Fruit fly (Drosophila melanogaster): ENCODE results near the gene TTLL3A.

Gene TTLL3A

dm6 chr2L:6732566-6732965, 7.4 kb downstream of the TTLL3A start, which contains the start of gene TTLL3B:
TTLL3B (plus strand) TSS chr2L:6732866.
- TF ChIP-seq CG8478 (optimal IDR thresholded peaks at IDR 0.05) (no peak), CTCF (optimal IDR thresholded peaks at IDR 0.05) (no peak)

- TF ChIP-seq CTCF (optimal IDR thresholded peaks at IDR 0.05): peak in 1 of 2 experiments; percentile 16
- TF ChIP-seq CG8478 (optimal IDR thresholded peaks at IDR 0.05): no peak
Observed at dm6 chr2L:6723750-6724503, 16.1 kb downstream of the TTLL3A start, which contains the start of gene Liprin-alpha. Liprin-alpha (plus strand) TSS chr2L:6723903.

- TF ChIP-seq CG8478 (optimal IDR thresholded peaks at IDR 0.05) (no peak), CTCF (optimal IDR thresholded peaks at IDR 0.05) (no peak)
Observed at dm6 chr2L:6722822-6723749, 16.9 kb downstream of the TTLL3A start, which contains the start of gene homer. homer (minus strand) TSS chr2L:6723359.

- TF ChIP-seq CG8478 (optimal IDR thresholded peaks at IDR 0.05) (no peak), CTCF (optimal IDR thresholded peaks at IDR 0.05) (no peak)
Observed at dm6 chr2L:6721710-6722109, 18.3 kb downstream of the TTLL3A start.

dm6 chr2L:6717460-6717859, 22.5 kb downstream of the TTLL3A start, which contains the start of gene Aatf:
Aatf (plus strand) TSS chr2L:6717625.
- TF ChIP-seq CTCF (optimal IDR thresholded peaks at IDR 0.05) (peak in 1 of 2 experiments; percentile 23), CG8478 (optimal IDR thresholded peaks at IDR 0.05) (no peak)

- TF ChIP-seq CTCF (optimal IDR thresholded peaks at IDR 0.05): no peak
- no peak for TF ChIP-seq CG8478 (optimal IDR thresholded peaks at IDR 0.05)
Observed at dm6 chr2L:6716921-6717320, 23.1 kb downstream of the TTLL3A start.

- TF ChIP-seq CTCF (optimal IDR thresholded peaks at IDR 0.05): no peak
- TF ChIP-seq CG8478 (optimal IDR thresholded peaks at IDR 0.05): no peak
Observed at dm6 chr2L:6716182-6716770, 23.7 kb downstream of the TTLL3A start, which contains the start of gene AkhR. AkhR (minus strand) TSS chr2L:6716186.

dm6 chr2L:6708997-6709662, 30.9 kb downstream of the TTLL3A start, which contains the start of gene Tsp:
Tsp (minus strand) TSS chr2L:6709086.
- TF ChIP-seq CTCF (optimal IDR thresholded peaks at IDR 0.05): no peak
- no peak for TF ChIP-seq CG8478 (optimal IDR thresholded peaks at IDR 0.05)

dm6 chr2L:6706368-6706919, 33.5 kb downstream of the TTLL3A start:
- TF ChIP-seq CTCF (optimal IDR thresholded peaks at IDR 0.05) (no peak), CG8478 (optimal IDR thresholded peaks at IDR 0.05) (no peak)

- TF ChIP-seq CTCF (optimal IDR thresholded peaks at IDR 0.05): no peak
- no peak for TF ChIP-seq CG8478 (optimal IDR thresholded peaks at IDR 0.05)
Observed at dm6 chr2L:6705081-6705480, 34.9 kb downstream of the TTLL3A start.

- TF ChIP-seq CG8478 (optimal IDR thresholded peaks at IDR 0.05): no peak
- no peak for TF ChIP-seq CTCF (optimal IDR thresholded peaks at IDR 0.05)
Observed at dm6 chr2L:6701409-6702199, 38.4 kb downstream of the TTLL3A start.

dm6 chr2L:6700742-6701141, 39.2 kb downstream of the TTLL3A start:
- no peak for TF ChIP-seq CG8478 (optimal IDR thresholded peaks at IDR 0.05)
- TF ChIP-seq CTCF (optimal IDR thresholded peaks at IDR 0.05): no peak

dm6 chr2L:6698387-6698786, 41.6 kb downstream of the TTLL3A start:
- no peak for TF ChIP-seq CG8478 (optimal IDR thresholded peaks at IDR 0.05)
- no peak for TF ChIP-seq CTCF (optimal IDR thresholded peaks at IDR 0.05)

All from S2 (cell line).